Fruit fly (Drosophila melanogaster): ENCODE measurements around the gene Spn77Ba.

- no peak for TF ChIP-seq Gug (GFP tag; IDR thresholded peaks at IDR 0.05)
- TF ChIP-seq CG11762 (GFP tag; optimal IDR thresholded peaks at IDR 0.05; ENCODE audit: insufficient read depth), result no peak
- no peak for TF ChIP-seq Met (GFP tag; optimal IDR thresholded peaks at IDR 0.05)
- peak; percentile 20 for TF ChIP-seq CG10669 (GFP tag; optimal IDR thresholded peaks at IDR 0.05)
- TF ChIP-seq eg (GFP tag; IDR thresholded peaks at IDR 0.05), result peak; percentile 43; the same call in 1 of the 3 replicates
- peak; percentile 11 for TF ChIP-seq dac (GFP tag; optimal IDR thresholded peaks at IDR 0.05)
- peak; percentile 16 for TF ChIP-seq Eip75B (GFP tag; optimal IDR thresholded peaks at IDR 0.05)
- no peak for TF ChIP-seq CG16779 (tag; optimal IDR thresholded peaks at IDR 0.05)
- TF ChIP-seq Blimp-1 (GFP tag; optimal IDR thresholded peaks at IDR 0.05), result no peak
These were observed 40.4 kb upstream of the Spn77Ba start for dm6 chr3L:20276615-20277014.

All from whole organism, prepupa.